Worm (Caenorhabditis elegans): ENCODE results near the gene F29B9.1.

Gene F29B9.1

DNA sequence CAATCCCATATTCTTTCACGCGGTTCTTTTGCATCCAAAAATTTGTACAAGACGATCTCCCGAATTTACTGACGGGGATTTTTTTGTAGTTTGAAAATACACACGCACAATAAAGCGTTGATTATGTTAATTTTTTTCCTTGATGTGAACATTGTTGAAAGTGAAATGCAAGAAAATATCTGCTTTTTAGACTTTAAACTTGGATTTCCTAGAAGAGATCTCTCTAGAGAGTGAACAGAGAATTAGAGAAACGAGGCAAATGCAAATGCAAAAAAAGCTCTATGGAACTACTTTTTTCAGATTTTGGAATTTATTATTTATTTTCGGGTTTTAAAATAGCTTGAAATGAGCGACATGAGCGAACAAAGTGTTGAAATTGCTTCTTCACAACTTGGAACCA is at the start of gene F29B9.1:
Gene F29B9.1 (plus strand): TSS at position 301 of the 400 bp plus-strand sequence.
- no peak for TF ChIP-seq rnt-1 (tag; optimal IDR thresholded peaks at IDR 0.05)
- TF ChIP-seq tbx-7 (tag; optimal IDR thresholded peaks at IDR 0.05), result no peak
- no peak for TF ChIP-seq ets-4 (tag; optimal IDR thresholded peaks at IDR 0.05)
- TF ChIP-seq pha-2 (tag; optimal IDR thresholded peaks at IDR 0.05), result no peak
- no peak for TF ChIP-seq nhr-11 (tag; optimal IDR thresholded peaks at IDR 0.05)
- TF ChIP-seq ceh-2 (tag; optimal IDR thresholded peaks at IDR 0.05), result no peak
- TF ChIP-seq unc-86 (tag; optimal IDR thresholded peaks at IDR 0.05), result no peak
- no peak for TF ChIP-seq ahr-1 (tag; optimal IDR thresholded peaks at IDR 0.05)

ce11 chrIV:4623852-4624251 is 41.3 kb upstream of the F29B9.1 start:
- no peak for TF ChIP-seq fax-1 (tag; optimal IDR thresholded peaks at IDR 0.05)
- no peak for TF ChIP-seq pha-4 (tag; optimal IDR thresholded peaks at IDR 0.05)
- TF ChIP-seq F13H6.1 (tag; optimal IDR thresholded peaks at IDR 0.05), result no peak
- TF ChIP-seq ceh-31 (tag; optimal IDR thresholded peaks at IDR 0.05), result peak; percentile 4
- TF ChIP-seq ahr-1 (tag; optimal IDR thresholded peaks at IDR 0.05), result no peak
- TF ChIP-seq pha-2 (tag; optimal IDR thresholded peaks at IDR 0.05), result no peak
- TF ChIP-seq pag-3 (tag; optimal IDR thresholded peaks at IDR 0.05; ENCODE audit: borderline replicate concordance), result no peak
- TF ChIP-seq pat-9 (tag; optimal IDR thresholded peaks at IDR 0.05), result no peak

- TF ChIP-seq zip-5 (tag; optimal IDR thresholded peaks at IDR 0.05), result no peak
- no peak for TF ChIP-seq sox-4 (tag; optimal IDR thresholded peaks at IDR 0.05)
- no peak for TF ChIP-seq Y22D7AL.16 (tag; optimal IDR thresholded peaks at IDR 0.05)
- TF ChIP-seq ceh-34 (tag; optimal IDR thresholded peaks at IDR 0.05), result no peak
- TF ChIP-seq tbx-2 (tag; optimal IDR thresholded peaks at IDR 0.05), result no peak
- no peak for TF ChIP-seq ceh-6 (GFP tag; optimal IDR thresholded peaks at IDR 0.05)
- TF ChIP-seq ref-2 (tag; optimal IDR thresholded peaks at IDR 0.05), result no peak
- TF ChIP-seq ceh-45 (GFP tag; IDR thresholded peaks at IDR 0.05), result no peak
- no peak for TF ChIP-seq ceh-19 (GFP tag; optimal IDR thresholded peaks at IDR 0.05)
- no peak for TF ChIP-seq C38D4.7 (GFP tag; optimal IDR thresholded peaks at IDR 0.05)
These were observed 31.8 kb upstream of the F29B9.1 start, which contains the start of gene R105.1 for ce11 chrIV:4633393-4633792. Gene R105.1, plus strand, starts transcription at chrIV:4633693.

- TF ChIP-seq ceh-48 (tag; optimal IDR thresholded peaks at IDR 0.05), result no peak
- TF ChIP-seq ttx-3 (tag; optimal IDR thresholded peaks at IDR 0.05), result no peak
- no peak for TF ChIP-seq F13H6.1 (tag; optimal IDR thresholded peaks at IDR 0.05)
- TF ChIP-seq ets-4 (tag; optimal IDR thresholded peaks at IDR 0.05), result no peak
- TF ChIP-seq fkh-6 (tag; optimal IDR thresholded peaks at IDR 0.05), result no peak
- no peak for TF ChIP-seq ceh-9 (tag; optimal IDR thresholded peaks at IDR 0.05)
- no peak for TF ChIP-seq ceh-30 (tag; optimal IDR thresholded peaks at IDR 0.05)
- TF ChIP-seq syd-9 (tag; optimal IDR thresholded peaks at IDR 0.05), result no peak
- TF ChIP-seq nhr-232 (tag; optimal IDR thresholded peaks at IDR 0.05), result no peak
- TF ChIP-seq nfya-1 (tag; optimal IDR thresholded peaks at IDR 0.05), result no peak
- TF ChIP-seq pax-1 (tag; optimal IDR thresholded peaks at IDR 0.05), result no peak
- no peak for TF ChIP-seq ceh-45 (GFP tag; IDR thresholded peaks at IDR 0.05)
- no peak for TF ChIP-seq dmd-4 (tag; optimal IDR thresholded peaks at IDR 0.05; ENCODE audit: borderline replicate concordance)
- TF ChIP-seq unc-42 (tag; optimal IDR thresholded peaks at IDR 0.05), result no peak
- TF ChIP-seq hlh-30 (tag; optimal IDR thresholded peaks at IDR 0.05; ENCODE audit: insufficient read depth), result no peak
These were observed 29.2 kb upstream of the F29B9.1 start, which contains the start of gene R105.5 for ce11 chrIV:4636001-4636400. Gene R105.5, plus strand, starts transcription at chrIV:4636301.

DNA sequence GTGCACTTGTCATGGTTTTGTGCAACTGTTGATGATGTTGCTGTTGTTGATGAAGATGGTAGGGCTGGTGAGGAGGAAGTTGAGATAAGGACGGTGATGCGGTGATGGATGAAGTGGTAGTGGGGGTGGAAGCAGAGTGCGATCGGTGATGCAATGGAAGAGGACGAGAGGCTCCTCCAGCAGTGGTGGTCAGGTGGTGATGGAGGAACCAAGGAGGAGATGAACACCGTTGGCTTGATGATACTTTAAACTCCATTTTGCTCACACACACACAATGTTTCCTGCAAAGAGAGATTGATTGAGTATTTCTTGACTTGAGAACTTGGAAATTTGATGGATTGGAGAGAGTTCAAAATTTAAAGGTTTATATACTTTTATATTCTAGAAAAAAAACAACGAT is 27.3 kb upstream of the F29B9.1 start, which contains the start of gene F19C7.8:
Gene F19C7.8 (minus strand): TSS at position 256 of the 400 bp plus-strand sequence.
- TF ChIP-seq ceh-22 (tag; optimal IDR thresholded peaks at IDR 0.05) (no peak), C08G9.2 (tag; optimal IDR thresholded peaks at IDR 0.05) (no peak), elt-2 (tag; optimal IDR thresholded peaks at IDR 0.05) (no peak), ceh-48 (tag; optimal IDR thresholded peaks at IDR 0.05) (no peak), unc-55 (GFP tag; optimal IDR thresholded peaks at IDR 0.05) (peak; percentile 44), ceh-2 (tag; optimal IDR thresholded peaks at IDR 0.05) (no peak), hlh-8 (tag; optimal IDR thresholded peaks at IDR 0.05) (no peak)
